Worm (Caenorhabditis elegans) whole organism, mixed stage, embryonic: ENCODE measurements around the gene Y39G8B.5.

Experiments used
- M03D4.4 ChIP-seq: sonication (generic microtip); optimal IDR thresholded peaks from 2 replicates; lab custom pipeline; 2017; ENCODE audit warnings: mild to moderate bottlenecking, missing genetic modification characterization, missing compliant biosample characterization
- blmp-1 ChIP-seq: fragments of 150-350 bp; optimal IDR thresholded peaks from 2 replicates; lab custom pipeline; 2014; ENCODE audit warnings: missing biosample characterization, missing genetic modification characterization
- ceh-39 ChIP-seq: fragments of 150-350 bp; optimal IDR thresholded peaks from 2 replicates; lab custom pipeline; 2014; ENCODE audit warnings: missing biosample characterization, missing genetic modification characterization
- ceh-43 ChIP-seq: fragments of 200-800 bp; sonication (Bioruptor generic); optimal IDR thresholded peaks from 2 replicates; lab custom pipeline; 2018; ENCODE audit warnings: mild to moderate bottlenecking, missing genetic modification characterization, moderate library complexity, missing compliant biosample characterization
- ceh-83 ChIP-seq: fragments of 200-800 bp; sonication (Bioruptor generic); optimal IDR thresholded peaks from 2 replicates; lab custom pipeline; 2018; ENCODE audit warnings: mild to moderate bottlenecking, missing genetic modification characterization, missing compliant biosample characterization
- ces-1 ChIP-seq: fragments of 150-350 bp; optimal IDR thresholded peaks from 2 replicates; lab custom pipeline; 2014; ENCODE audit warnings: missing biosample characterization, missing genetic modification reagents, missing genetic modification characterization
- cnd-1 ChIP-seq: fragments of 200-800 bp; sonication (Bioruptor generic); optimal IDR thresholded peaks from 2 replicates; lab custom pipeline; 2018; ENCODE audit warnings: mild to moderate bottlenecking, missing genetic modification characterization, missing compliant biosample characterization
- drap-1 ChIP-seq: fragments of 200-800 bp; sonication (Bioruptor generic); optimal IDR thresholded peaks from 3 replicates; lab custom pipeline; 2018; ENCODE audit warnings: mild to moderate bottlenecking, missing genetic modification characterization, missing compliant biosample characterization
- elt-1 ChIP-seq: sonication (generic microtip); optimal IDR thresholded peaks from 2 replicates; lab custom pipeline; 2017; ENCODE audit warnings: missing genetic modification characterization, mild to moderate bottlenecking, missing compliant biosample characterization, antibody characterized with exemption, moderate library complexity, borderline replicate concordance; ENCODE audit not compliant: insufficient read depth
- elt-3 ChIP-seq: fragments of 150-350 bp; optimal IDR thresholded peaks from 2 replicates; lab custom pipeline; 2014; ENCODE audit warnings: missing biosample characterization, missing genetic modification characterization
- flh-1 ChIP-seq: fragments of 200-800 bp; sonication (Bioruptor generic); optimal IDR thresholded peaks from 2 replicates; lab custom pipeline; 2018; ENCODE audit warnings: mild to moderate bottlenecking, missing genetic modification characterization, moderate library complexity, missing compliant biosample characterization
- ham-2 ChIP-seq: fragments of 200-800 bp; sonication (Bioruptor generic); optimal IDR thresholded peaks from 2 replicates; lab custom pipeline; 2018; ENCODE audit warnings: mild to moderate bottlenecking, missing genetic modification characterization, missing compliant biosample characterization
- hlh-1 ChIP-seq: fragments of 150-350 bp; optimal IDR thresholded peaks from 2 replicates; lab custom pipeline; 2014; ENCODE audit warnings: missing biosample characterization, missing genetic modification reagents, missing genetic modification characterization
- lin-13 ChIP-seq: fragments of 150-350 bp; optimal IDR thresholded peaks from 2 replicates; lab custom pipeline; 2014; ENCODE audit warnings: missing biosample characterization, missing genetic modification characterization
- lin-32 ChIP-seq: fragments of 200-800 bp; sonication (Bioruptor generic); optimal IDR thresholded peaks from 2 replicates; lab custom pipeline; 2018; ENCODE audit warnings: mild to moderate bottlenecking, missing genetic modification characterization, missing compliant biosample characterization
- lsy-2 ChIP-seq: fragments of 150-350 bp; optimal IDR thresholded peaks from 2 replicates; lab custom pipeline; 2014; ENCODE audit warnings: missing biosample characterization, missing genetic modification characterization
- mep-1 ChIP-seq: fragments of 150-350 bp; optimal IDR thresholded peaks from 2 replicates; lab custom pipeline; 2017; ENCODE audit warnings: missing biosample characterization, missing genetic modification reagents, missing genetic modification characterization, inconsistent platforms
- mls-2 ChIP-seq: sonication (generic microtip); optimal IDR thresholded peaks from 2 replicates; lab custom pipeline; 2016; ENCODE audit warnings: mild to moderate bottlenecking, missing genetic modification characterization, moderate library complexity, missing compliant biosample characterization
- nhr-2 ChIP-seq: fragments of 150-350 bp; optimal IDR thresholded peaks from 2 replicates; lab custom pipeline; 2014; ENCODE audit warnings: missing biosample characterization, missing genetic modification characterization
- nhr-237 ChIP-seq: fragments of 150-350 bp; optimal IDR thresholded peaks from 2 replicates; lab custom pipeline; 2014; ENCODE audit warnings: missing biosample characterization, missing genetic modification characterization
- nhr-76 ChIP-seq: sonication (generic microtip); optimal IDR thresholded peaks from 2 replicates; lab custom pipeline; 2017; ENCODE audit warnings: missing biosample characterization, missing genetic modification characterization
- pha-4 ChIP-seq: fragments of 150-350 bp; optimal IDR thresholded peaks from 2 replicates; lab custom pipeline; 2018; ENCODE audit warnings: missing biosample characterization, missing genetic modification reagents, missing genetic modification characterization
- sem-2 ChIP-seq: fragments of 200-800 bp; sonication (Bioruptor generic); optimal IDR thresholded peaks from 2 replicates; lab custom pipeline; 2018; ENCODE audit warnings: mild to moderate bottlenecking, missing genetic modification characterization, missing compliant biosample characterization
- snpc-4 ChIP-seq: fragments of 150-350 bp; optimal IDR thresholded peaks from 2 replicates; lab custom pipeline; 2014; ENCODE audit warnings: missing biosample characterization, missing genetic modification characterization
- sptf-1 ChIP-seq: sonication (generic microtip); optimal IDR thresholded peaks from 2 replicates; lab custom pipeline; 2017; ENCODE audit warnings: mild to moderate bottlenecking, missing genetic modification characterization, moderate library complexity, missing compliant biosample characterization
- tbx-8 ChIP-seq: fragments of 200-800 bp; sonication (Bioruptor generic); optimal IDR thresholded peaks from 2 replicates; lab custom pipeline; 2018; ENCODE audit warnings: mild to moderate bottlenecking, missing genetic modification characterization, moderate library complexity, missing compliant biosample characterization
- unc-120 ChIP-seq: sonication (generic microtip); optimal IDR thresholded peaks from 2 replicates; lab custom pipeline; 2017; ENCODE audit warnings: missing genetic modification characterization, missing compliant biosample characterization; ENCODE audit not compliant: poor library complexity, severe bottlenecking
- unc-39 ChIP-seq: fragments of 150-350 bp; optimal IDR thresholded peaks from 2 replicates; lab custom pipeline; 2014; ENCODE audit warnings: missing biosample characterization, missing genetic modification characterization
- unc-62 ChIP-seq: fragments of 150-350 bp; optimal IDR thresholded peaks from 2 replicates; lab custom pipeline; 2014; ENCODE audit warnings: missing biosample characterization, missing genetic modification reagents, missing genetic modification characterization
- zip-8 ChIP-seq: fragments of 150-350 bp; optimal IDR thresholded peaks from 2 replicates; lab custom pipeline; 2014; ENCODE audit warnings: missing biosample characterization, missing genetic modification characterization
- ztf-11 ChIP-seq: fragments of 150-350 bp; optimal IDR thresholded peaks from 2 replicates; lab custom pipeline; 2014; ENCODE audit warnings: missing biosample characterization, missing genetic modification characterization

Gene Y39G8B.5

ce11 chrII:13961567-13961966 lies 30.1 kb downstream of the Y39G8B.5 start:
- TF ChIP-seq unc-39 (tag; lab: Kevin White, UChicago): no peak
- no peak for TF ChIP-seq lin-13 (tag; lab: Kevin White, UChicago)
- no peak for TF ChIP-seq unc-120 (tag; lab: Kevin White, UChicago)
- no peak for TF ChIP-seq cnd-1 (tag; lab: Kevin White, UChicago)
- TF ChIP-seq snpc-4 (tag; lab: Kevin White, UChicago): no peak
- TF ChIP-seq ztf-11 (tag; lab: Kevin White, UChicago): no peak
- TF ChIP-seq ceh-39: no peak
- TF ChIP-seq hlh-1 (tag; lab: Kevin White, UChicago): no peak

- no peak for TF ChIP-seq elt-1
- no peak for TF ChIP-seq ham-2 (GFP tag; lab: Kevin White, UChicago)
- TF ChIP-seq mls-2 (tag; lab: Kevin White, UChicago): no peak
- TF ChIP-seq flh-1 (GFP tag; lab: Kevin White, UChicago): no peak
- no peak for TF ChIP-seq pha-4 (tag; lab: Kevin White, UChicago)
- TF ChIP-seq sem-2: no peak
- TF ChIP-seq blmp-1 (tag; lab: Kevin White, UChicago): no peak
- no peak for TF ChIP-seq hlh-1 (tag; lab: Kevin White, UChicago)
- no peak for TF ChIP-seq nhr-2
- no peak for TF ChIP-seq unc-39 (tag; lab: Kevin White, UChicago)
- no peak for TF ChIP-seq drap-1 (GFP tag; lab: Kevin White, UChicago)
- TF ChIP-seq nhr-237 (tag; lab: Kevin White, UChicago): no peak
- TF ChIP-seq lsy-2 (tag; lab: Kevin White, UChicago): no peak
- no peak for TF ChIP-seq lin-32 (GFP tag; lab: Kevin White, UChicago)
- TF ChIP-seq M03D4.4 (tag; lab: Kevin White, UChicago): no peak
- no peak for TF ChIP-seq nhr-76 (tag; lab: Kevin White, UChicago)
Measured at ce11 chrII:13958359-13958758, 33.3 kb downstream of the Y39G8B.5 start.

ce11 chrII:13957437-13957836 lies 34.2 kb downstream of the Y39G8B.5 start, which contains the start of gene zip-3:
Gene zip-3, minus strand, starts transcription at chrII:13957457.
- no peak for TF ChIP-seq drap-1 (GFP tag; lab: Kevin White, UChicago)
- TF ChIP-seq nhr-237 (tag; lab: Kevin White, UChicago): no peak
- no peak for TF ChIP-seq nhr-76 (tag; lab: Kevin White, UChicago)
- no peak for TF ChIP-seq ces-1 (GFP tag; lab: Kevin White, UChicago)
- no peak for TF ChIP-seq unc-62
- no peak for TF ChIP-seq lsy-2 (tag; lab: Kevin White, UChicago)
- TF ChIP-seq ceh-43: no peak
- TF ChIP-seq cnd-1 (tag; lab: Kevin White, UChicago): no peak
- TF ChIP-seq snpc-4 (tag; lab: Kevin White, UChicago): no peak
- no peak for TF ChIP-seq sem-2
- TF ChIP-seq blmp-1 (tag; lab: Kevin White, UChicago): no peak
- no peak for TF ChIP-seq flh-1 (GFP tag; lab: Kevin White, UChicago)
- no peak for TF ChIP-seq elt-3 (tag; lab: Kevin White, UChicago)
- no peak for TF ChIP-seq lin-32 (GFP tag; lab: Kevin White, UChicago)
- TF ChIP-seq ceh-83: no peak
- no peak for TF ChIP-seq unc-120 (tag; lab: Kevin White, UChicago)

ce11 chrII:13956529-13956928 lies 35.1 kb downstream of the Y39G8B.5 start:
- TF ChIP-seq ham-2 (GFP tag; lab: Kevin White, UChicago) (no peak), elt-1 (no peak), pha-4 (tag; lab: Kevin White, UChicago) (no peak), tbx-8 (GFP tag; lab: Kevin White, UChicago) (no peak), ces-1 (GFP tag; lab: Kevin White, UChicago) (no peak), M03D4.4 (tag; lab: Kevin White, UChicago) (no peak), hlh-1 (tag; lab: Kevin White, UChicago) (no peak), sem-2 (no peak)
- TF ChIP-seq, all 35 proteins: peak for 0

- TF ChIP-seq zip-8 (tag; lab: Kevin White, UChicago) (no peak), cnd-1 (tag; lab: Kevin White, UChicago) (no peak), unc-39 (tag; lab: Kevin White, UChicago) (no peak), tbx-8 (GFP tag; lab: Kevin White, UChicago) (no peak), flh-1 (GFP tag; lab: Kevin White, UChicago) (no peak), snpc-4 (tag; lab: Kevin White, UChicago) (no peak), mep-1 (no peak), ceh-43 (no peak), sptf-1 (no peak), nhr-237 (tag; lab: Kevin White, UChicago) (no peak), blmp-1 (tag; lab: Kevin White, UChicago) (no peak), ceh-39 (no peak), ztf-11 (tag; lab: Kevin White, UChicago) (no peak), unc-62 (no peak), ham-2 (GFP tag; lab: Kevin White, UChicago) (no peak), unc-120 (tag; lab: Kevin White, UChicago) (no peak), mls-2 (tag; lab: Kevin White, UChicago) (no peak)
- TF ChIP-seq, all 35 proteins: peak for 0
Measured at ce11 chrII:13954979-13955378, 36.7 kb downstream of the Y39G8B.5 start.
